Worm (Caenorhabditis elegans) whole organism, L4 larva: ENCODE data around the gene srd-21.

ENCODE experiments used
- F10B5.3 ChIP-seq: sonication (generic microtip); optimal IDR thresholded peaks from 2 replicates; lab custom pipeline; 2016; ENCODE audit warnings: mild to moderate bottlenecking, missing genetic modification characterization, missing compliant biosample characterization
- Y105C5A.15 ChIP-seq: fragments of 200-800 bp; sonication (Bioruptor generic); IDR thresholded peaks from 2 replicates; pipeline ENCODE4 v1.3.6; 2022; ENCODE audit warnings: missing genetic modification characterization, missing compliant biosample characterization
- ZK337.2 ChIP-seq: fragments of 200-800 bp; sonication (Bioruptor generic); IDR thresholded peaks from 2 replicates; pipeline ENCODE4 v1.3.6; 2022; ENCODE audit warnings: missing genetic modification reagents, missing genetic modification characterization, missing compliant biosample characterization
- aly-2 ChIP-seq: sonication (generic microtip); optimal IDR thresholded peaks from 2 replicates; lab custom pipeline; 2018; ENCODE audit warnings: missing biosample characterization, missing genetic modification characterization
- ceh-28 ChIP-seq: fragments of 150-350 bp; optimal IDR thresholded peaks from 2 replicates; lab custom pipeline; 2014; ENCODE audit warnings: missing biosample characterization, missing genetic modification reagents, missing genetic modification characterization
- ceh-44 ChIP-seq: fragments of 200-800 bp; sonication (Bioruptor generic); IDR thresholded peaks from 2 replicates; pipeline ENCODE4 v1.3.6; 2022; ENCODE audit warnings: missing genetic modification reagents, missing genetic modification characterization, missing compliant biosample characterization
- ceh-82 ChIP-seq: sonication (generic microtip); optimal IDR thresholded peaks from 2 replicates; lab custom pipeline; 2017; ENCODE audit warnings: missing biosample characterization, missing genetic modification characterization
- ctbp-1 ChIP-seq: fragments of 200-800 bp; sonication (Bioruptor generic); IDR thresholded peaks from 2 replicates; pipeline ENCODE4 v1.3.6; 2022; ENCODE audit warnings: missing genetic modification reagents, missing genetic modification characterization, missing compliant biosample characterization
- daf-16 ChIP-seq, 3 experiments: sonication (generic microtip); optimal IDR thresholded peaks; 2 replicates each; lab custom pipeline; 2016 to 2017; ENCODE audit warnings: missing genetic modification characterization in 3 of 3, missing genetic modification reagents in 3 of 3, mild to moderate bottlenecking in 2 of 3, missing compliant biosample characterization in 2 of 3, missing biosample characterization in 1 of 3, moderate library complexity in 1 of 3
- dmd-6 ChIP-seq: fragments of 200-800 bp; sonication (Bioruptor generic); IDR thresholded peaks from 2 replicates; pipeline ENCODE4 v1.3.6; 2022; ENCODE audit warnings: missing genetic modification reagents, missing genetic modification characterization, missing compliant biosample characterization
- dmd-9 ChIP-seq: fragments of 200-800 bp; sonication (Bioruptor generic); IDR thresholded peaks from 2 replicates; pipeline ENCODE4 v1.3.6; 2022; ENCODE audit warnings: missing genetic modification reagents, missing genetic modification characterization, missing compliant biosample characterization
- dpl-1 ChIP-seq: fragments of 150-350 bp; optimal IDR thresholded peaks from 2 replicates; lab custom pipeline; 2014; ENCODE audit warnings: missing biosample characterization, missing genetic modification reagents, missing genetic modification characterization
- dve-1 ChIP-seq: sonication (generic microtip); optimal IDR thresholded peaks from 2 replicates; lab custom pipeline; 2017; ENCODE audit warnings: antibody characterized with exemption, mild to moderate bottlenecking, missing genetic modification characterization, missing compliant biosample characterization; ENCODE audit not compliant: insufficient read depth
- fkh-10 ChIP-seq: fragments of 150-350 bp; optimal IDR thresholded peaks from 2 replicates; lab custom pipeline; 2014; ENCODE audit warnings: missing biosample characterization, missing genetic modification reagents, missing genetic modification characterization
- hlh-11 ChIP-seq: fragments of 200-800 bp; sonication (Bioruptor generic); optimal IDR thresholded peaks from 2 replicates; lab custom pipeline; 2018; ENCODE audit warnings: mild to moderate bottlenecking, missing genetic modification characterization, missing compliant biosample characterization
- hlh-30 ChIP-seq: sonication (generic microtip); optimal IDR thresholded peaks from 2 replicates; lab custom pipeline; 2017; ENCODE audit warnings: antibody characterized with exemption, mild to moderate bottlenecking, missing genetic modification characterization, missing compliant biosample characterization; ENCODE audit not compliant: insufficient read depth
- jun-1 ChIP-seq: fragments of 150-350 bp; optimal IDR thresholded peaks from 2 replicates; lab custom pipeline; 2014; ENCODE audit warnings: missing biosample characterization, missing genetic modification reagents, missing genetic modification characterization
- lin-13 ChIP-seq: fragments of 150-350 bp; optimal IDR thresholded peaks from 2 replicates; lab custom pipeline; 2014; ENCODE audit warnings: missing biosample characterization, missing genetic modification reagents, missing genetic modification characterization
- lsy-2 ChIP-seq, 2 experiments: fragments of 150-350 bp in 1 of 2; sonication (generic microtip) in 1 of 2; optimal IDR thresholded peaks; 2 replicates each; lab custom pipeline; 2014 to 2017; ENCODE audit warnings: missing biosample characterization in 2 of 2, missing genetic modification characterization in 2 of 2
- madf-5 ChIP-seq, 2 experiments: fragments of 200-800 bp; sonication (Bioruptor generic); IDR thresholded peaks; 2 replicates each; pipeline ENCODE4 v1.3.6; 2022; ENCODE audit warnings: missing compliant biosample characterization in 2 of 2, missing genetic modification characterization in 2 of 2
- mep-1 ChIP-seq: fragments of 150-350 bp; sonication (generic microtip); optimal IDR thresholded peaks from 3 replicates; lab custom pipeline; 2014; ENCODE audit warnings: missing biosample characterization, missing genetic modification characterization
- nhr-10 ChIP-seq: fragments of 150-350 bp; optimal IDR thresholded peaks from 2 replicates; lab custom pipeline; 2014; ENCODE audit warnings: missing biosample characterization, missing genetic modification characterization
- nhr-102 ChIP-seq: sonication (generic microtip); optimal IDR thresholded peaks from 2 replicates; lab custom pipeline; 2016; ENCODE audit warnings: mild to moderate bottlenecking, missing genetic modification characterization, moderate library complexity, missing compliant biosample characterization
- nhr-111 ChIP-seq: fragments of 200-800 bp; sonication (Bioruptor generic); optimal IDR thresholded peaks from 2 replicates; lab custom pipeline; 2018; ENCODE audit warnings: mild to moderate bottlenecking, missing genetic modification characterization, missing compliant biosample characterization
- nhr-25 ChIP-seq: sonication (generic microtip); optimal IDR thresholded peaks from 2 replicates; lab custom pipeline; 2017; ENCODE audit warnings: missing genetic modification characterization, mild to moderate bottlenecking, missing compliant biosample characterization, antibody characterized with exemption, moderate library complexity, borderline replicate concordance; ENCODE audit not compliant: insufficient read depth
- nhr-28 ChIP-seq: fragments of 150-350 bp; optimal IDR thresholded peaks from 2 replicates; lab custom pipeline; 2014; ENCODE audit warnings: missing biosample characterization, missing genetic modification characterization
- nhr-77 ChIP-seq: fragments of 150-350 bp; optimal IDR thresholded peaks from 2 replicates; lab custom pipeline; 2014; ENCODE audit warnings: missing biosample characterization, missing genetic modification characterization
- php-3 ChIP-seq: fragments of 200-800 bp; sonication (Bioruptor generic); IDR thresholded peaks from 2 replicates; pipeline ENCODE4 v1.3.6; 2022; ENCODE audit warnings: missing genetic modification reagents, missing genetic modification characterization, missing compliant biosample characterization
- pqm-1 ChIP-seq: sonication (generic microtip); optimal IDR thresholded peaks from 2 replicates; lab custom pipeline; 2017; ENCODE audit warnings: missing biosample characterization, missing genetic modification characterization
- sdz-12 ChIP-seq: fragments of 200-800 bp; sonication (Bioruptor generic); optimal IDR thresholded peaks from 2 replicates; lab custom pipeline; 2018; ENCODE audit warnings: mild to moderate bottlenecking, missing genetic modification characterization, missing compliant biosample characterization
- tag-97 ChIP-seq: fragments of 200-800 bp; sonication (Bioruptor generic); IDR thresholded peaks from 2 replicates; pipeline ENCODE4 v1.3.6; 2022; ENCODE audit warnings: missing genetic modification characterization, missing compliant biosample characterization
- unc-62 ChIP-seq, 3 experiments: fragments of 150-350 bp in 1 of 3; sonication (generic microtip); optimal IDR thresholded peaks in 2 of 3; peaks in 1 of 3; 1 replicate in 1 of 3; 2 replicates in 2 of 3; lab custom pipeline; 2014 to 2017; ENCODE audit warnings: missing biosample characterization in 3 of 3, missing genetic modification characterization in 3 of 3, missing genetic modification reagents in 3 of 3, missing genotype in 1 of 3
- zag-1 ChIP-seq: fragments of 150-350 bp; optimal IDR thresholded peaks from 2 replicates; lab custom pipeline; 2014; ENCODE audit warnings: missing biosample characterization, missing genetic modification characterization
- zfp-2 ChIP-seq: sonication (generic microtip); optimal IDR thresholded peaks from 2 replicates; lab custom pipeline; 2016; ENCODE audit warnings: mild to moderate bottlenecking, missing genetic modification characterization, missing compliant biosample characterization
- zip-11 ChIP-seq: fragments of 200-800 bp; sonication (Bioruptor generic); IDR thresholded peaks from 2 replicates; pipeline ENCODE4 v1.3.6; 2022; ENCODE audit warnings: missing genetic modification characterization, missing compliant biosample characterization
- zip-2 ChIP-seq: fragments of 150-350 bp; optimal IDR thresholded peaks from 2 replicates; lab custom pipeline; 2014; ENCODE audit warnings: missing biosample characterization, missing genetic modification characterization
- ztf-11 ChIP-seq: fragments of 150-350 bp; optimal IDR thresholded peaks from 2 replicates; lab custom pipeline; 2014; ENCODE audit warnings: missing biosample characterization, missing genetic modification characterization
- ztf-7 ChIP-seq: fragments of 150-350 bp; optimal IDR thresholded peaks from 2 replicates; lab custom pipeline; 2014; ENCODE audit warnings: missing biosample characterization, missing genetic modification characterization

srd-21 gene

DNA sequence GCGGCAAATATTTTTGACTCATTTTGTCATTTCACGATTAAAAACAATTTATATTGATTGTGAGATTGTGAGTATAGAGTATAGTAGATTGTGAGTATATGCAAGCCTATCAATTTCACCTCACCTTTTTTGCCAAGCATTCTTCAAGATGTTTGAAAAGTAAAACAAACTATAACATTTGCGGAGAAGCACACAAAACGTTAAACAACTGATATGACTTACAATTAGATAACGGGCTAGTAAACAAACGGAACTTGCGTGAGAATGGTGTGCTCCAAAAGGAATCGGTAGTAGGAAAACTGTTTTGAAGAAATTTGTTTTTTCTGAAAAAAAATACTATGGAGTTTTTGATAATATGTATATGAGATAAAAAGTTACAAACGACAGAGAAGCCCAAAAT lies 19.6 kb upstream of the srd-21 start:
- TF ChIP-seq daf-16 (GFP tag; optimal IDR thresholded peaks at IDR 0.05; lab: Kevin White, UChicago) (no peak), daf-16 (tag; optimal IDR thresholded peaks at IDR 0.05; lab: Kevin White, UChicago) (peak; percentile 93), nhr-28 (peak; percentile 82), ceh-82 (tag; lab: Kevin White, UChicago) (no peak), pqm-1 (tag; lab: Kevin White, UChicago) (peak; percentile 82), dve-1 (tag; lab: Kevin White, UChicago) (peak; percentile 28), ceh-28 (tag; lab: Kevin White, UChicago) (no peak), nhr-77 (tag; lab: Kevin White, UChicago) (peak; percentile 54), hlh-11 (tag; lab: Kevin White, UChicago) (peak; percentile 21), php-3 (GFP tag; lab: Robert Waterston, UW) (0 out of 2 replicates have a peak, but pooled peaks have one; percentile 9)

DNA sequence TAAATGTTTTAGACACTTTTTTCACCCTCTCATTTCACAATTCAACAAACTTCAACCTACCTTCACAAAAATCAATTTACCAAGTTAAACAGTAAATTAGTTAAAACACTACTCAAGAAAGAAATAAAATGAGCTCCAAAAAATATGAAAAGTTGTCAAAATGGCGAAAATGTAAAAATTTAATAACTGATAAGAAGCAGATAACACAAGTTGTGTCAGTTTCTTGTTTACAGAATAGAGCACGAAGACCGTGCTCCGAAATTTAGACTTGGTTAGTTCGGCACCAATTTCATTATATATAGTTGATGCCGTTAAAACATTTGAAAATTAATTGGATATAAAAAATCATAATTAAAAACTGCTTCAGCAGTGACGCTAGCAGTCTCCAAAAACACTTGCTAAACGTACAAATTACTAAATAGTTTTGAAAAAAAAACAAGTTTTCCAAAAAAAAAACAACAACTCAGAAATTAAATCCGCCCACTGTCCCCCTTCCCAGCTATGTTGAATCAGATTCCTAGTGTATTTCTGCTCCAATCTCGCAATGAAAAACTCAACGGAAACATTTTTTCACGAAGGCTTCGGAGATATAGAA lies 18.8 kb upstream of the srd-21 start, which contains the start of gene srw-54:
TSS of gene srw-54 (plus strand) at position 545 of the 595 bp plus-strand sequence.
- TF ChIP-seq nhr-28 (peak; percentile 59), nhr-111 (no peak), dve-1 (tag; lab: Kevin White, UChicago) (peak; percentile 23), zip-2 (no peak), jun-1 (tag; lab: Kevin White, UChicago) (no peak), ceh-44 (GFP tag; lab: Robert Waterston, UW) (no peak), pqm-1 (tag; lab: Kevin White, UChicago) (peak; percentile 29), dmd-6 (peak; percentile 38; the same call in 1 of the 2 replicates), sdz-12 (GFP tag; lab: Kevin White, UChicago) (no peak), daf-16 (GFP tag; optimal IDR thresholded peaks at IDR 0.05; lab: Kevin White, UChicago) (no peak), daf-16 (tag; optimal IDR thresholded peaks at IDR 0.05; lab: Kevin White, UChicago) (peak; percentile 92), ztf-11 (no peak)

DNA sequence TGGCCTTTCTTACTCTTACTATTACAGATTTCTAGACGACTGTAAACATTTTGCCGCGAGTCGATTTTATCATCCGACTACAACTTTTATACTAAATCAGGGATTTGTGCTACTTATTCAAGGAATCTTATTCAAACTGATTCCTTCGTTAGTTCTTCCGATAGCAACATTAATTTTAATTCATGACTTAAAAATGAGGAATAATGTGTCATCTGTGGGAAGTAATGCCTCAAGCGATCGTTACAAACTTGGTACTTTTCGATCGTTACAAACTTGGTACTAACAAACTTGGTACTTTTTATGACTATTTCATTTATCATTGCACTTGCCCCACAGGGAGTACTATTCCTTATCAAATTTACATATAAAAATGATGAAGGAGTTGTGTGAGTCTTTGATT lies 12.2 kb upstream of the srd-21 start, which contains the start of gene Y70C5A.4:
TSS of gene Y70C5A.4 (plus strand) at position 301 of the 400 bp plus-strand sequence.
- TF ChIP-seq F10B5.3 (tag; lab: Kevin White, UChicago): no peak
- no peak for TF ChIP-seq dmd-9 (GFP tag; lab: Robert Waterston, UW)
- TF ChIP-seq nhr-111: no peak
- TF ChIP-seq zip-11: no peak
- no peak for TF ChIP-seq nhr-10 (tag; lab: Kevin White, UChicago)
- TF ChIP-seq aly-2 (tag; lab: Kevin White, UChicago): no peak
- no peak for TF ChIP-seq ztf-7 (tag; lab: Kevin White, UChicago)
- TF ChIP-seq fkh-10 (GFP tag; lab: Kevin White, UChicago): no peak
- TF ChIP-seq dmd-6: no peak
- TF ChIP-seq madf-5 (GFP tag; IDR thresholded peaks at IDR 0.05; lab: Robert Waterston, UW): no peak
- TF ChIP-seq lsy-2 (tag; optimal IDR thresholded peaks at IDR 0.05; lab: Kevin White, UChicago): no peak
- TF ChIP-seq dpl-1 (GFP tag; lab: Kevin White, UChicago): no peak
- TF ChIP-seq nhr-25: no peak
- TF ChIP-seq lin-13 (GFP tag; lab: Kevin White, UChicago): no peak
- TF ChIP-seq zag-1 (tag; lab: Kevin White, UChicago): no peak
- no peak for TF ChIP-seq Y105C5A.15 (GFP tag; lab: Robert Waterston, UW)
- TF ChIP-seq mep-1: no peak
- TF ChIP-seq ZK337.2 (GFP tag; lab: Robert Waterston, UW): no peak

DNA sequence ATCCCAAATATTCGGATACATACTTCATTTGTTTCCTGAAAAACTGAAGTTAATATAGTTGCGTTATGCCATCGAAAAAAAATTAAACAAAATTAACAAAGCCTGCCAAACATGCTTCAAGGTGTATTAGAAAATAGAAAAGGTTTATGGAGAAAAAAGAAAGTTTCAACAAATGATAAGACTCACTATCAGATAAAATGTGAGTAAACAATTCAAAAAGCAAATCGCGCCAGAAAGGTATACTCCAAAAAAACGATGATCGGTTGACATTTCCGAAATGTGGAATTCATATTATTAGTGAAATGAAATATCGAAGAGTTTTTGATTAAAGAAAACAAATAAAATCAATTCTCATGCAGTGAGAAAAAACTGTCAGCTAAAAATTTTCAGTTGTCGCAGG lies 8.8 kb upstream of the srd-21 start, which contains the start of gene Y70C5A.3:
TSS of gene Y70C5A.3 (minus strand) at position 50 of the 400 bp plus-strand sequence.
- TF ChIP-seq nhr-102 (no peak), Y105C5A.15 (GFP tag; lab: Robert Waterston, UW) (no peak), daf-16 (GFP tag; optimal IDR thresholded peaks at IDR 0.05; lab: Kevin White, UChicago) (no peak), daf-16 (tag; optimal IDR thresholded peaks at IDR 0.05; lab: Kevin White, UChicago) (peak; percentile 92), nhr-10 (tag; lab: Kevin White, UChicago) (no peak), dmd-6 (no peak), ctbp-1 (GFP tag; lab: Robert Waterston, UW) (no peak), tag-97 (GFP tag; lab: Robert Waterston, UW) (no peak), zfp-2 (tag; lab: Kevin White, UChicago) (no peak), dve-1 (tag; lab: Kevin White, UChicago) (peak; percentile 42), hlh-30 (tag; lab: Kevin White, UChicago) (no peak), pqm-1 (tag; lab: Kevin White, UChicago) (peak; percentile 34), unc-62 (GFP tag; optimal IDR thresholded peaks at IDR 0.05 in 1 of 2; lab: Kevin White, UChicago) (peak in 1 of 2 experiments; percentile 76), unc-62 (tag; optimal IDR thresholded peaks at IDR 0.05; lab: Kevin White, UChicago) (no peak), fkh-10 (GFP tag; lab: Kevin White, UChicago) (no peak)
